Fruit fly (Drosophila melanogaster) whole organism, embryonic: ENCODE results near the gene osk.

Source experiments
- CG12659 ChIP-seq: fragments of 200-800 bp; sonication (Bioruptor generic); optimal IDR thresholded peaks from 3 replicates; lab custom pipeline; 2017; ENCODE audit warnings: mild to moderate bottlenecking, missing biosample characterization, missing genetic modification reagents, missing genetic modification characterization
- CG13775 ChIP-seq: fragments of 200-800 bp; sonication (Bioruptor generic); optimal IDR thresholded peaks from 3 replicates; lab custom pipeline; 2017; ENCODE audit warnings: missing biosample characterization, mild to moderate bottlenecking, missing genetic modification characterization
- CG14014 ChIP-seq: fragments of 200-800 bp; sonication (Bioruptor generic); IDR thresholded peaks from 2 replicates; pipeline ENCODE4 v1.3.6; 2022; ENCODE audit warnings: missing biosample characterization, missing genetic modification characterization
- CG15601 ChIP-seq: fragments of 200-800 bp; sonication (Bioruptor generic); optimal IDR thresholded peaks from 3 replicates; lab custom pipeline; 2019; ENCODE audit warnings: missing biosample characterization, mild to moderate bottlenecking, missing genetic modification characterization, moderate library complexity
- CG15696 ChIP-seq: fragments of 200-800 bp; sonication (Bioruptor generic); optimal IDR thresholded peaks from 2 replicates; lab custom pipeline; 2019; ENCODE audit warnings: missing biosample characterization, mild to moderate bottlenecking, missing genetic modification characterization, moderate library complexity
- CG17385 ChIP-seq: fragments of 200-800 bp; sonication (Bioruptor generic); optimal IDR thresholded peaks from 3 replicates; lab custom pipeline; 2018; ENCODE audit warnings: missing biosample characterization, mild to moderate bottlenecking, missing genetic modification characterization
- CG18619 ChIP-seq: fragments of 200-800 bp; sonication (Bioruptor generic); optimal IDR thresholded peaks from 3 replicates; lab custom pipeline; 2017; ENCODE audit warnings: missing biosample characterization, mild to moderate bottlenecking, missing genetic modification characterization
- CG18764 ChIP-seq: fragments of 200-800 bp; sonication (Bioruptor generic); optimal IDR thresholded peaks from 3 replicates; lab custom pipeline; 2016; ENCODE audit warnings: missing biosample characterization, missing genetic modification characterization
- CG34376 ChIP-seq: fragments of 200-800 bp; sonication (Bioruptor generic); optimal IDR thresholded peaks from 2 replicates; lab custom pipeline; 2018; ENCODE audit warnings: missing biosample characterization, mild to moderate bottlenecking, missing genetic modification characterization
- CG4328 ChIP-seq: fragments of 200-800 bp; sonication (Bioruptor generic); optimal IDR thresholded peaks from 3 replicates; lab custom pipeline; 2017; ENCODE audit warnings: missing biosample characterization, missing genetic modification reagents, missing genetic modification characterization
- CG5180 ChIP-seq: fragments of 200-800 bp; sonication (Bioruptor generic); optimal IDR thresholded peaks from 3 replicates; lab custom pipeline; 2017; ENCODE audit warnings: missing biosample characterization, missing genetic modification characterization, mild to moderate bottlenecking, moderate library complexity, missing genetic modification reagents
- CG7839 ChIP-seq: fragments of 200-800 bp; sonication (Bioruptor generic); optimal IDR thresholded peaks from 3 replicates; lab custom pipeline; 2018; ENCODE audit warnings: missing biosample characterization, mild to moderate bottlenecking, missing genetic modification characterization, moderate library complexity
- CG8478 ChIP-seq: fragments of >200 bp; optimal IDR thresholded peaks from 2 replicates; lab custom pipeline; 2018
- D ChIP-seq, 2 experiments: fragments of 200-800 bp in 1 of 2; fragments of >200 bp in 1 of 2; sonication (Bioruptor generic) in 1 of 2; optimal IDR thresholded peaks; 2 replicates in 1 of 2; 3 replicates in 1 of 2; lab custom pipeline; 2017; ENCODE audit warnings: mild to moderate bottlenecking in 1 of 2, missing biosample characterization in 1 of 2, missing genetic modification characterization in 1 of 2, missing genetic modification reagents in 1 of 2
- Dip2 ChIP-seq: fragments of 200-800 bp; sonication (Bioruptor generic); IDR thresholded peaks from 2 replicates; pipeline ENCODE4 v1.3.6; 2022; ENCODE audit warnings: missing biosample characterization, missing genetic modification characterization
- E2f1 ChIP-seq: fragments of 200-800 bp; sonication (Bioruptor generic); IDR thresholded peaks from 2 replicates; pipeline ENCODE4 v1.3.6; 2022; ENCODE audit warnings: missing biosample characterization, missing genetic modification characterization
- GATAe ChIP-seq: fragments of 200-800 bp; sonication (Bioruptor generic); conservative IDR thresholded peaks from 2 replicates; pipeline ENCODE4 v1.3.6; 2022; ENCODE audit warnings: missing biosample characterization, missing genetic modification characterization
- HHEX ChIP-seq: fragments of 200-800 bp; sonication (Bioruptor generic); optimal IDR thresholded peaks from 3 replicates; lab custom pipeline; 2017; ENCODE audit warnings: missing biosample characterization, mild to moderate bottlenecking, missing genetic modification characterization, missing genetic modification reagents
- HmgD ChIP-seq: fragments of 200-800 bp; sonication (Bioruptor generic); optimal IDR thresholded peaks from 3 replicates; lab custom pipeline; 2016; ENCODE audit warnings: missing biosample characterization, missing genetic modification characterization
- Hmr ChIP-seq: fragments of 200-800 bp; sonication (Bioruptor generic); optimal IDR thresholded peaks from 3 replicates; lab custom pipeline; 2017; ENCODE audit warnings: mild to moderate bottlenecking, missing biosample characterization, missing genetic modification reagents, missing genetic modification characterization
- Hr78 ChIP-seq, 2 experiments: fragments of 200-800 bp in 1 of 2; fragments of >200 bp in 1 of 2; sonication (Bioruptor generic) in 1 of 2; optimal IDR thresholded peaks; 2 replicates each; lab custom pipeline; 2017 to 2019; ENCODE audit warnings: missing biosample characterization in 2 of 2, missing genetic modification characterization in 2 of 2, mild to moderate bottlenecking in 1 of 2, moderate library complexity in 1 of 2
- Optix ChIP-seq: fragments of 200-800 bp; sonication (Bioruptor generic); IDR thresholded peaks from 3 replicates; pipeline ENCODE4 v1.3.6; 2022; ENCODE audit warnings: missing biosample characterization, missing genetic modification characterization
- Rx ChIP-seq: fragments of 200-800 bp; sonication (Bioruptor generic); IDR thresholded peaks from 2 replicates; pipeline ENCODE4 v1.3.6; 2022; ENCODE audit warnings: missing biosample characterization, missing genetic modification characterization
- Six4 ChIP-seq: fragments of 200-800 bp; sonication (Bioruptor generic); optimal IDR thresholded peaks from 2 replicates; lab custom pipeline; 2016; ENCODE audit warnings: missing biosample characterization, missing genetic modification characterization
- Sox100B ChIP-seq: fragments of 200-800 bp; sonication (Bioruptor generic); optimal IDR thresholded peaks from 3 replicates; lab custom pipeline; 2018; ENCODE audit warnings: missing biosample characterization, mild to moderate bottlenecking, missing genetic modification characterization
- Stat92E ChIP-seq, 3 experiments: fragments of >200 bp in 2 of 3; fragments of 200-800 bp in 1 of 3; sonication (Bioruptor generic) in 1 of 3; optimal IDR thresholded peaks; 2 replicates each; lab custom pipeline; 2017 to 2019; ENCODE audit warnings: missing biosample characterization in 3 of 3, missing genetic modification characterization in 3 of 3, mild to moderate bottlenecking in 1 of 3, moderate library complexity in 1 of 3
- ab ChIP-seq: fragments of 200-800 bp; sonication (Bioruptor generic); optimal IDR thresholded peaks from 2 replicates; lab custom pipeline; 2016; ENCODE audit warnings: missing biosample characterization, missing genetic modification characterization
- az2 ChIP-seq: fragments of 200-800 bp; sonication (Bioruptor generic); optimal IDR thresholded peaks from 3 replicates; lab custom pipeline; 2016; ENCODE audit warnings: missing biosample characterization, missing genetic modification characterization
- cato ChIP-seq: fragments of 200-800 bp; sonication (Bioruptor generic); optimal IDR thresholded peaks from 2 replicates; lab custom pipeline; 2016; ENCODE audit warnings: missing biosample characterization, missing genetic modification characterization, borderline replicate concordance
- caup ChIP-seq: fragments of 200-800 bp; sonication (Bioruptor generic); optimal IDR thresholded peaks from 3 replicates; lab custom pipeline; 2017; ENCODE audit warnings: missing biosample characterization, mild to moderate bottlenecking, missing genetic modification characterization, moderate library complexity; ENCODE audit not compliant: severe bottlenecking
- chm ChIP-seq: fragments of 200-800 bp; sonication (Bioruptor generic); IDR thresholded peaks from 2 replicates; pipeline ENCODE4 v1.3.6; 2022; ENCODE audit warnings: missing biosample characterization, missing genetic modification characterization
- crp ChIP-seq, 2 experiments: fragments of 200-800 bp; sonication (Bioruptor generic); optimal IDR thresholded peaks; 2 replicates in 1 of 2; 3 replicates in 1 of 2; lab custom pipeline; 2017; ENCODE audit warnings: missing biosample characterization in 2 of 2, missing genetic modification characterization in 2 of 2, mild to moderate bottlenecking in 1 of 2, moderate library complexity in 1 of 2
- danr ChIP-seq: fragments of 200-800 bp; sonication (Bioruptor generic); IDR thresholded peaks from 2 replicates; pipeline ENCODE4 v1.3.6; 2022; ENCODE audit warnings: missing biosample characterization, missing genetic modification characterization
- grn ChIP-seq: fragments of 200-800 bp; sonication (Bioruptor generic); optimal IDR thresholded peaks from 3 replicates; lab custom pipeline; 2017; ENCODE audit warnings: missing biosample characterization, missing genetic modification characterization
- gsb ChIP-seq: fragments of 200-800 bp; sonication (Bioruptor generic); IDR thresholded peaks from 2 replicates; pipeline ENCODE4 v1.3.6; 2022; ENCODE audit warnings: missing biosample characterization, missing genetic modification characterization
- gsb-n ChIP-seq: fragments of 200-800 bp; sonication (Bioruptor generic); optimal IDR thresholded peaks from 3 replicates; lab custom pipeline; 2018; ENCODE audit warnings: missing biosample characterization, mild to moderate bottlenecking, missing genetic modification characterization
- h ChIP-seq: fragments of >200 bp; optimal IDR thresholded peaks from 2 replicates; lab custom pipeline; 2017
- inv ChIP-seq: fragments of 200-800 bp; sonication (Bioruptor generic); IDR thresholded peaks from 2 replicates; pipeline ENCODE4 v1.3.6; 2022; ENCODE audit warnings: missing biosample characterization, missing genetic modification characterization; ENCODE audit not compliant: partially characterized antibody
- kah ChIP-seq: fragments of 200-800 bp; sonication (Bioruptor generic); optimal IDR thresholded peaks from 2 replicates; lab custom pipeline; 2018; ENCODE audit warnings: missing biosample characterization, mild to moderate bottlenecking, missing genetic modification characterization
- ken ChIP-seq: fragments of 200-800 bp; sonication (Bioruptor generic); IDR thresholded peaks from 3 replicates; pipeline ENCODE4 v1.3.6; 2022; ENCODE audit warnings: missing biosample characterization, missing genetic modification characterization
- org-1 ChIP-seq: fragments of 200-800 bp; sonication (Bioruptor generic); optimal IDR thresholded peaks from 2 replicates; lab custom pipeline; 2017; ENCODE audit warnings: missing biosample characterization, missing genetic modification characterization
- rib ChIP-seq: fragments of 200-800 bp; sonication (Bioruptor generic); IDR thresholded peaks from 2 replicates; pipeline ENCODE4 v1.3.6; 2022; ENCODE audit warnings: missing biosample characterization, missing genetic modification characterization
- sim ChIP-seq: fragments of 200-800 bp; sonication (Bioruptor generic); IDR thresholded peaks from 2 replicates; pipeline ENCODE4 v1.3.6; 2022; ENCODE audit warnings: missing biosample characterization, missing genetic modification characterization
- sima ChIP-seq: fragments of 200-800 bp; sonication (Bioruptor generic); optimal IDR thresholded peaks from 2 replicates; lab custom pipeline; 2016; ENCODE audit warnings: missing biosample characterization, missing genetic modification characterization
- so ChIP-seq: fragments of 200-800 bp; sonication (Bioruptor generic); IDR thresholded peaks from 3 replicates; pipeline ENCODE4 v1.3.6; 2022; ENCODE audit warnings: missing biosample characterization, missing genetic modification characterization
- sr ChIP-seq: fragments of 200-800 bp; sonication (Bioruptor generic); IDR thresholded peaks from 3 replicates; pipeline ENCODE4 v1.3.6; 2022; ENCODE audit warnings: missing biosample characterization, missing genetic modification characterization
- tio ChIP-seq: fragments of 200-800 bp; sonication (Bioruptor generic); optimal IDR thresholded peaks from 2 replicates; lab custom pipeline; 2017; ENCODE audit warnings: missing biosample characterization, missing genetic modification characterization, inconsistent platforms
- z ChIP-seq: fragments of 200-800 bp; sonication (Bioruptor generic); IDR thresholded peaks from 3 replicates; pipeline ENCODE4 v1.3.6; 2022; ENCODE audit warnings: missing biosample characterization, missing genetic modification characterization

osk gene

DNA sequence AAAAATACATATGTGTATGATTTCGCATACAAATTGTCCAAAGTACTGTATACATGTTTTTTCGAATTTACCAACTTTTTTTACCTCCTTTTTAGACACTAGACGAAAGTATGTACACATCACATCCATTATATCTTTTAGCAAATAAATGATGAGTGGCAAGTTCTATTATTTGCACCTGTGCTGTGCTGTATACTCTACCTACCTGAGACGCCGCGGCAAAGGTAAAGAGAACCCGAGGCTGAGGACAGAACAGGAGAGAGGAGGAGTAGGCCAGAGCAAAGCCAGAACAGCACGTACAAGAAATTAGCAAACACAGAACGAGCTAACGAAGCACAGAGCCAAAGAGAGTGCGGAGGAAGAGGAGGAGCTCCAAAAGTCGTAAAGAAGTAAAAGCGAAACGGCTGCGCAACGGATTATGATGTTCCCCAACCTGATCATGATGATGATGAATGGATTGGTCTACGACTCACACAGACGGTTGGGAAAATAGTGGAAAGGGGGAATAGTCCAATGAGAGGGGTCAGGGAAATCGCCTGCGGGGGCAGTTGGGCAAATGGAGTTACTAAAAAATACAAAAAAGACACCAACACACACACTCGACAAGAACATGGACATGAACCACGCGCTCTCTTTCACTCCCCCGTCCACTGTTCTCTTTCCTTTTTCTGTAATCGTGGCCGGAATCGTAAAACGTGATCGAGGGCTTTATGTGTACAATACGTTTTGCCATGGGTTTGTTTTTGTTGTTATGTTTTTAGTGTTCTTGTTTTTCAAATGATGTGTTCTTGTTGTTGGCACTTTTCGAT lies 6.9 kb upstream of the osk start (continued):
- TF ChIP-seq ab (no peak), Rx (GFP tag; lab: Robert Waterston, UW) (peak; percentile 67), CG4328 (GFP tag; lab: Kevin White, UChicago) (peak; percentile 48), Hmr (GFP tag; lab: Kevin White, UChicago) (peak; percentile 66), HHEX (GFP tag; lab: Kevin White, UChicago) (peak; percentile 60), grn (GFP tag; lab: Kevin White, UChicago) (no peak), org-1 (GFP tag; lab: Kevin White, UChicago) (peak; percentile 69), CG18619 (GFP tag; lab: Kevin White, UChicago) (peak; percentile 53), Dip2 (GFP tag; lab: Robert Waterston, UW) (no peak), gsb (no peak), sima (GFP tag; lab: Kevin White, UChicago) (no peak), D (optimal IDR thresholded peaks at IDR 0.05; lab: Kevin White, UChicago) (no peak), D (GFP tag; optimal IDR thresholded peaks at IDR 0.05; lab: Kevin White, UChicago) (peak; percentile 83), rib (GFP tag; lab: Robert Waterston, UW) (peak; percentile 44; the same call in 1 of the 2 replicates), CG18764 (GFP tag; lab: Kevin White, UChicago) (peak; percentile 35), ken (GFP tag; lab: Robert Waterston, UW) (peak; percentile 44; the same call in 1 of the 3 replicates), CG12659 (GFP tag; lab: Kevin White, UChicago) (peak; percentile 62), so (GFP tag; lab: Robert Waterston, UW) (no peak), crp (GFP tag; optimal IDR thresholded peaks at IDR 0.05; lab: Kevin White, UChicago) (peak in 1 of 2 experiments; percentile 10), cato (GFP tag; lab: Kevin White, UChicago) (peak; percentile 59), caup (peak; percentile 59), CG34376 (GFP tag; lab: Kevin White, UChicago) (peak; percentile 22), HmgD (GFP tag; lab: Kevin White, UChicago) (no peak), Optix (0 out of 3 replicates have a peak, but pooled peaks have one; percentile 37), CG7839 (peak; percentile 81), CG8478 (no peak), sr (GFP tag; lab: Robert Waterston, UW) (no peak), z (no peak), sim (GFP tag; lab: Robert Waterston, UW) (no peak), Sox100B (GFP tag; lab: Kevin White, UChicago) (peak; percentile 71), kah (GFP tag; lab: Kevin White, UChicago) (peak; percentile 39), az2 (GFP tag; lab: Kevin White, UChicago) (peak; percentile 74), E2f1 (GFP tag; lab: Robert Waterston, UW) (peak; percentile 59; the same call in 1 of the 2 replicates), gsb-n (tag; lab: Kevin White, UChicago) (peak; percentile 82), tio (GFP tag; lab: Kevin White, UChicago) (peak; percentile 74), h (lab: Kevin White, UChicago) (no peak), GATAe (GFP tag; lab: Robert Waterston, UW) (0 out of 2 replicates have a peak, but pooled peaks have one; percentile 23), CG5180 (GFP tag; lab: Kevin White, UChicago) (peak; percentile 23), CG15696 (tag; lab: Kevin White, UChicago) (peak; percentile 95), Stat92E (GFP tag; optimal IDR thresholded peaks at IDR 0.05; lab: Kevin White, UChicago) (peak in 2 of 3 experiments; percentile 36 to 45), Six4 (GFP tag; lab: Kevin White, UChicago) (peak; percentile 77), CG15601 (tag; lab: Kevin White, UChicago) (peak; percentile 71), CG17385 (GFP tag; lab: Kevin White, UChicago) (peak; percentile 70), inv (GFP tag; lab: Robert Waterston, UW) (no peak), Hr78 (GFP tag; optimal IDR thresholded peaks at IDR 0.05; lab: Kevin White, UChicago) (peak in 1 of 2 experiments; percentile 18), danr (GFP tag; lab: Robert Waterston, UW) (peak; percentile 75; the same call in 1 of the 2 replicates), chm (GFP tag; lab: Robert Waterston, UW) (no peak), CG13775 (GFP tag; lab: Kevin White, UChicago) (peak; percentile 81), CG14014 (GFP tag; lab: Robert Waterston, UW) (no peak)
